Worm (Caenorhabditis elegans) whole organism, mixed stage, embryonic: ENCODE results near the gene rad-23.
A peak's percentile ranks its signal among the peaks of the same experiment; 100 is the strongest.

Experiments
- M03D4.4 ChIP-seq: sonication (generic microtip); optimal IDR thresholded peaks from 2 replicates; lab custom pipeline; 2017; ENCODE audit warnings: mild to moderate bottlenecking, missing genetic modification characterization, missing compliant biosample characterization
- bed-3 ChIP-seq: fragments of 200-800 bp; sonication (Bioruptor generic); optimal IDR thresholded peaks from 3 replicates; lab custom pipeline; 2018; ENCODE audit warnings: mild to moderate bottlenecking, missing genetic modification characterization, moderate library complexity, missing compliant biosample characterization
- blmp-1 ChIP-seq: fragments of 150-350 bp; optimal IDR thresholded peaks from 2 replicates; lab custom pipeline; 2014; ENCODE audit warnings: missing biosample characterization, missing genetic modification characterization
- ceh-39 ChIP-seq: fragments of 150-350 bp; optimal IDR thresholded peaks from 2 replicates; lab custom pipeline; 2014; ENCODE audit warnings: missing biosample characterization, missing genetic modification characterization
- ceh-43 ChIP-seq: fragments of 200-800 bp; sonication (Bioruptor generic); optimal IDR thresholded peaks from 2 replicates; lab custom pipeline; 2018; ENCODE audit warnings: mild to moderate bottlenecking, missing genetic modification characterization, moderate library complexity, missing compliant biosample characterization
- ceh-83 ChIP-seq: fragments of 200-800 bp; sonication (Bioruptor generic); optimal IDR thresholded peaks from 2 replicates; lab custom pipeline; 2018; ENCODE audit warnings: mild to moderate bottlenecking, missing genetic modification characterization, missing compliant biosample characterization
- ces-1 ChIP-seq: fragments of 150-350 bp; optimal IDR thresholded peaks from 2 replicates; lab custom pipeline; 2014; ENCODE audit warnings: missing biosample characterization, missing genetic modification reagents, missing genetic modification characterization
- cnd-1 ChIP-seq: fragments of 200-800 bp; sonication (Bioruptor generic); optimal IDR thresholded peaks from 2 replicates; lab custom pipeline; 2018; ENCODE audit warnings: mild to moderate bottlenecking, missing genetic modification characterization, missing compliant biosample characterization
- drap-1 ChIP-seq: fragments of 200-800 bp; sonication (Bioruptor generic); optimal IDR thresholded peaks from 3 replicates; lab custom pipeline; 2018; ENCODE audit warnings: mild to moderate bottlenecking, missing genetic modification characterization, missing compliant biosample characterization
- elt-1 ChIP-seq: sonication (generic microtip); optimal IDR thresholded peaks from 2 replicates; lab custom pipeline; 2017; ENCODE audit warnings: missing genetic modification characterization, mild to moderate bottlenecking, missing compliant biosample characterization, antibody characterized with exemption, moderate library complexity, borderline replicate concordance; ENCODE audit not compliant: insufficient read depth
- elt-3 ChIP-seq: fragments of 150-350 bp; optimal IDR thresholded peaks from 2 replicates; lab custom pipeline; 2014; ENCODE audit warnings: missing biosample characterization, missing genetic modification characterization
- flh-1 ChIP-seq: fragments of 200-800 bp; sonication (Bioruptor generic); optimal IDR thresholded peaks from 2 replicates; lab custom pipeline; 2018; ENCODE audit warnings: mild to moderate bottlenecking, missing genetic modification characterization, moderate library complexity, missing compliant biosample characterization
- ham-2 ChIP-seq: fragments of 200-800 bp; sonication (Bioruptor generic); optimal IDR thresholded peaks from 2 replicates; lab custom pipeline; 2018; ENCODE audit warnings: mild to moderate bottlenecking, missing genetic modification characterization, missing compliant biosample characterization
- hlh-1 ChIP-seq: fragments of 150-350 bp; optimal IDR thresholded peaks from 2 replicates; lab custom pipeline; 2014; ENCODE audit warnings: missing biosample characterization, missing genetic modification reagents, missing genetic modification characterization
- lin-13 ChIP-seq: fragments of 150-350 bp; optimal IDR thresholded peaks from 2 replicates; lab custom pipeline; 2014; ENCODE audit warnings: missing biosample characterization, missing genetic modification characterization
- lin-32 ChIP-seq: fragments of 200-800 bp; sonication (Bioruptor generic); optimal IDR thresholded peaks from 2 replicates; lab custom pipeline; 2018; ENCODE audit warnings: mild to moderate bottlenecking, missing genetic modification characterization, missing compliant biosample characterization
- lsy-2 ChIP-seq: fragments of 150-350 bp; optimal IDR thresholded peaks from 2 replicates; lab custom pipeline; 2014; ENCODE audit warnings: missing biosample characterization, missing genetic modification characterization
- mab-5 ChIP-seq: fragments of 150-350 bp; optimal IDR thresholded peaks from 2 replicates; lab custom pipeline; 2014; ENCODE audit warnings: missing biosample characterization, missing genetic modification characterization
- mep-1 ChIP-seq: fragments of 150-350 bp; optimal IDR thresholded peaks from 2 replicates; lab custom pipeline; 2017; ENCODE audit warnings: missing biosample characterization, missing genetic modification reagents, missing genetic modification characterization, inconsistent platforms
- mls-2 ChIP-seq: sonication (generic microtip); optimal IDR thresholded peaks from 2 replicates; lab custom pipeline; 2016; ENCODE audit warnings: mild to moderate bottlenecking, missing genetic modification characterization, moderate library complexity, missing compliant biosample characterization
- nhr-12 ChIP-seq: fragments of 150-350 bp; optimal IDR thresholded peaks from 2 replicates; lab custom pipeline; 2014; ENCODE audit warnings: missing biosample characterization, missing genetic modification characterization
- nhr-2 ChIP-seq: fragments of 150-350 bp; optimal IDR thresholded peaks from 2 replicates; lab custom pipeline; 2014; ENCODE audit warnings: missing biosample characterization, missing genetic modification characterization
- nhr-237 ChIP-seq: fragments of 150-350 bp; optimal IDR thresholded peaks from 2 replicates; lab custom pipeline; 2014; ENCODE audit warnings: missing biosample characterization, missing genetic modification characterization
- nhr-28 ChIP-seq: fragments of 150-350 bp; optimal IDR thresholded peaks from 2 replicates; lab custom pipeline; 2014; ENCODE audit warnings: missing biosample characterization, missing genetic modification characterization
- nhr-76 ChIP-seq: sonication (generic microtip); optimal IDR thresholded peaks from 2 replicates; lab custom pipeline; 2017; ENCODE audit warnings: missing biosample characterization, missing genetic modification characterization
- pha-4 ChIP-seq: fragments of 150-350 bp; optimal IDR thresholded peaks from 2 replicates; lab custom pipeline; 2018; ENCODE audit warnings: missing biosample characterization, missing genetic modification reagents, missing genetic modification characterization
- sem-2 ChIP-seq: fragments of 200-800 bp; sonication (Bioruptor generic); optimal IDR thresholded peaks from 2 replicates; lab custom pipeline; 2018; ENCODE audit warnings: mild to moderate bottlenecking, missing genetic modification characterization, missing compliant biosample characterization
- snpc-4 ChIP-seq: fragments of 150-350 bp; optimal IDR thresholded peaks from 2 replicates; lab custom pipeline; 2014; ENCODE audit warnings: missing biosample characterization, missing genetic modification characterization
- sptf-1 ChIP-seq: sonication (generic microtip); optimal IDR thresholded peaks from 2 replicates; lab custom pipeline; 2017; ENCODE audit warnings: mild to moderate bottlenecking, missing genetic modification characterization, moderate library complexity, missing compliant biosample characterization
- tbx-8 ChIP-seq: fragments of 200-800 bp; sonication (Bioruptor generic); optimal IDR thresholded peaks from 2 replicates; lab custom pipeline; 2018; ENCODE audit warnings: mild to moderate bottlenecking, missing genetic modification characterization, moderate library complexity, missing compliant biosample characterization
- unc-120 ChIP-seq: sonication (generic microtip); optimal IDR thresholded peaks from 2 replicates; lab custom pipeline; 2017; ENCODE audit warnings: missing genetic modification characterization, missing compliant biosample characterization; ENCODE audit not compliant: poor library complexity, severe bottlenecking
- unc-39 ChIP-seq: fragments of 150-350 bp; optimal IDR thresholded peaks from 2 replicates; lab custom pipeline; 2014; ENCODE audit warnings: missing biosample characterization, missing genetic modification characterization
- zip-8 ChIP-seq: fragments of 150-350 bp; optimal IDR thresholded peaks from 2 replicates; lab custom pipeline; 2014; ENCODE audit warnings: missing biosample characterization, missing genetic modification characterization
- ztf-11 ChIP-seq: fragments of 150-350 bp; optimal IDR thresholded peaks from 2 replicates; lab custom pipeline; 2014; ENCODE audit warnings: missing biosample characterization, missing genetic modification characterization

rad-23 gene

ce11 chrII:11622605-11623004 lies 29.9 kb downstream of the rad-23 start:
- peak; percentile 36 for TF ChIP-seq sem-2 (GFP tag; lab: Kevin White, UChicago)
- no peak for TF ChIP-seq nhr-76
- no peak for TF ChIP-seq mep-1 (tag; lab: Kevin White, UChicago)

- TF ChIP-seq cnd-1 (no peak), sptf-1 (tag; lab: Kevin White, UChicago) (no peak), lin-32 (GFP tag; lab: Kevin White, UChicago) (no peak), elt-3 (tag; lab: Kevin White, UChicago) (no peak), ceh-83 (GFP tag; lab: Kevin White, UChicago) (no peak), mab-5 (tag; lab: Kevin White, UChicago) (no peak), nhr-12 (tag; lab: Kevin White, UChicago) (no peak), unc-39 (tag; lab: Kevin White, UChicago) (no peak), lsy-2 (tag; lab: Kevin White, UChicago) (no peak), flh-1 (GFP tag; lab: Kevin White, UChicago) (no peak), bed-3 (no peak), ces-1 (no peak), nhr-237 (tag; lab: Kevin White, UChicago) (no peak), ceh-39 (tag; lab: Kevin White, UChicago) (no peak)
- TF ChIP-seq, all 35 proteins: peak for 0
Measured at ce11 chrII:11621576-11621975, 31.0 kb downstream of the rad-23 start.

ce11 chrII:11620630-11621246 lies 31.8 kb downstream of the rad-23 start:
- no peak for TF ChIP-seq blmp-1 (tag; lab: Kevin White, UChicago)
- TF ChIP-seq elt-3 (tag; lab: Kevin White, UChicago): no peak
- no peak for TF ChIP-seq ceh-39 (tag; lab: Kevin White, UChicago)
- TF ChIP-seq bed-3: no peak
- TF ChIP-seq cnd-1: no peak
- TF ChIP-seq snpc-4 (tag; lab: Kevin White, UChicago): no peak
- TF ChIP-seq nhr-2 (tag; lab: Kevin White, UChicago): no peak
- no peak for TF ChIP-seq mep-1 (tag; lab: Kevin White, UChicago)
- TF ChIP-seq elt-1 (tag; lab: Kevin White, UChicago): no peak
- TF ChIP-seq tbx-8: no peak
- no peak for TF ChIP-seq ztf-11 (tag; lab: Kevin White, UChicago)
- no peak for TF ChIP-seq nhr-237 (tag; lab: Kevin White, UChicago)
- no peak for TF ChIP-seq unc-39 (tag; lab: Kevin White, UChicago)
- TF ChIP-seq hlh-1 (tag; lab: Kevin White, UChicago): no peak
- no peak for TF ChIP-seq lsy-2 (tag; lab: Kevin White, UChicago)
- no peak for TF ChIP-seq lin-13 (tag; lab: Kevin White, UChicago)
- TF ChIP-seq unc-120 (tag; lab: Kevin White, UChicago): no peak
- TF ChIP-seq lin-32 (GFP tag; lab: Kevin White, UChicago): no peak

ce11 chrII:11619895-11620439 lies 32.6 kb downstream of the rad-23 start:
- peak; percentile 36 for TF ChIP-seq sptf-1 (tag; lab: Kevin White, UChicago)
- TF ChIP-seq nhr-237 (tag; lab: Kevin White, UChicago): no peak
- peak; percentile 17 for TF ChIP-seq bed-3
- peak; percentile 16 for TF ChIP-seq cnd-1
- peak; percentile 29 for TF ChIP-seq pha-4 (tag; lab: Kevin White, UChicago)
- TF ChIP-seq unc-39 (tag; lab: Kevin White, UChicago): no peak
- TF ChIP-seq ceh-83 (GFP tag; lab: Kevin White, UChicago): peak; percentile 44
- no peak for TF ChIP-seq zip-8
- TF ChIP-seq blmp-1 (tag; lab: Kevin White, UChicago): no peak
- no peak for TF ChIP-seq ceh-39 (tag; lab: Kevin White, UChicago)
- TF ChIP-seq hlh-1 (tag; lab: Kevin White, UChicago): no peak
- no peak for TF ChIP-seq snpc-4 (tag; lab: Kevin White, UChicago)
- no peak for TF ChIP-seq mab-5 (tag; lab: Kevin White, UChicago)
- no peak for TF ChIP-seq nhr-2 (tag; lab: Kevin White, UChicago)
- no peak for TF ChIP-seq flh-1 (GFP tag; lab: Kevin White, UChicago)
- TF ChIP-seq lsy-2 (tag; lab: Kevin White, UChicago): no peak
- TF ChIP-seq lin-32 (GFP tag; lab: Kevin White, UChicago): no peak
- TF ChIP-seq ces-1: no peak
- no peak for TF ChIP-seq ztf-11 (tag; lab: Kevin White, UChicago)
- peak; percentile 64 for TF ChIP-seq unc-120 (tag; lab: Kevin White, UChicago)
- no peak for TF ChIP-seq elt-1 (tag; lab: Kevin White, UChicago)
- TF ChIP-seq M03D4.4 (tag; lab: Kevin White, UChicago): no peak
- TF ChIP-seq nhr-76: no peak
- no peak for TF ChIP-seq tbx-8
- TF ChIP-seq nhr-12 (tag; lab: Kevin White, UChicago): no peak
- TF ChIP-seq ceh-43 (GFP tag; lab: Kevin White, UChicago): no peak
- TF ChIP-seq lin-13 (tag; lab: Kevin White, UChicago): no peak
- no peak for TF ChIP-seq drap-1 (GFP tag; lab: Kevin White, UChicago)
- TF ChIP-seq nhr-28: no peak
- TF ChIP-seq ham-2 (GFP tag; lab: Kevin White, UChicago): peak; percentile 49
- TF ChIP-seq mep-1 (tag; lab: Kevin White, UChicago): no peak
- TF ChIP-seq mls-2 (tag; lab: Kevin White, UChicago): peak; percentile 49
